Worm (Caenorhabditis elegans) whole organism, young adult: Measurements from ENCODE around the gene sru-22.

ENCODE experiments used
- B0019.2 ChIP-seq: fragments of 200-800 bp; sonication (Bioruptor generic); conservative IDR thresholded peaks from 2 replicates; pipeline ENCODE4 v1.3.6; 2022; ENCODE audit warnings: missing genetic modification reagents, missing genetic modification characterization, missing compliant biosample characterization
- C06A6.2 ChIP-seq: fragments of 200-800 bp; sonication (Bioruptor generic); conservative IDR thresholded peaks from 2 replicates; pipeline ENCODE4 v1.3.6; 2022; ENCODE audit warnings: missing genetic modification characterization, missing compliant biosample characterization
- F23B12.7 ChIP-seq: sonication (generic microtip); optimal IDR thresholded peaks from 2 replicates; lab custom pipeline; 2017; ENCODE audit warnings: missing genetic modification characterization, mild to moderate bottlenecking, missing compliant biosample characterization, antibody characterized with exemption, moderate library complexity; ENCODE audit not compliant: insufficient read depth
- Y53F4B.3 ChIP-seq: fragments of 200-800 bp; sonication (Bioruptor generic); IDR thresholded peaks from 2 replicates; pipeline ENCODE4 v1.3.6; 2022; ENCODE audit warnings: missing genetic modification reagents, missing genetic modification characterization, missing compliant biosample characterization
- Y95B8A.8 ChIP-seq: fragments of 200-800 bp; sonication (Bioruptor generic); IDR thresholded peaks from 2 replicates; pipeline ENCODE4 v1.3.6; 2022; ENCODE audit warnings: missing genetic modification reagents, missing genetic modification characterization, missing compliant biosample characterization
- ceh-27 ChIP-seq: fragments of 200-800 bp; sonication (Bioruptor generic); optimal IDR thresholded peaks from 2 replicates; lab custom pipeline; 2018; ENCODE audit warnings: mild to moderate bottlenecking, missing genetic modification characterization, moderate library complexity, missing compliant biosample characterization
- dpl-1 ChIP-seq: fragments of 150-350 bp; optimal IDR thresholded peaks from 2 replicates; lab custom pipeline; 2014; ENCODE audit warnings: missing biosample characterization, missing genetic modification reagents, missing genetic modification characterization
- efl-1 ChIP-seq: fragments of 150-350 bp; optimal IDR thresholded peaks from 2 replicates; lab custom pipeline; 2014; ENCODE audit warnings: missing biosample characterization, missing genetic modification reagents, missing genetic modification characterization
- gei-17 ChIP-seq: fragments of 200-800 bp; sonication (Bioruptor generic); optimal IDR thresholded peaks from 2 replicates; lab custom pipeline; 2018; ENCODE audit warnings: mild to moderate bottlenecking, missing genetic modification characterization, missing compliant biosample characterization
- lin-26 ChIP-seq: fragments of 200-800 bp; sonication (Bioruptor generic); IDR thresholded peaks from 2 replicates; pipeline ENCODE4 v1.3.6; 2022; ENCODE audit warnings: missing genetic modification reagents, missing genetic modification characterization, missing compliant biosample characterization
- lin-35 ChIP-seq, 3 experiments: fragments of 150-350 bp in 2 of 3; sonication (generic microtip) in 1 of 3; optimal IDR thresholded peaks; 2 replicates each; lab custom pipeline; 2014 to 2018; ENCODE audit warnings: missing biosample characterization in 3 of 3, missing genetic modification characterization in 3 of 3, missing genetic modification reagents in 3 of 3
- lsl-1 ChIP-seq: fragments of 200-800 bp; sonication (Bioruptor generic); optimal IDR thresholded peaks from 2 replicates; lab custom pipeline; 2018; ENCODE audit warnings: mild to moderate bottlenecking, missing genetic modification characterization, moderate library complexity, missing compliant biosample characterization
- nfyb-1 ChIP-seq: fragments of 200-800 bp; sonication (Bioruptor generic); IDR thresholded peaks from 2 replicates; pipeline ENCODE4 v1.3.6; 2022; ENCODE audit warnings: missing genetic modification reagents, missing genetic modification characterization, missing compliant biosample characterization
- nhr-80 ChIP-seq: sonication (generic microtip); optimal IDR thresholded peaks from 2 replicates; lab custom pipeline; 2016; ENCODE audit warnings: missing genetic modification characterization, missing compliant biosample characterization
- ztf-28 ChIP-seq: fragments of 200-800 bp; sonication (Bioruptor generic); IDR thresholded peaks from 2 replicates; pipeline ENCODE4 v1.3.6; 2022; ENCODE audit warnings: missing genetic modification reagents, missing genetic modification characterization, missing compliant biosample characterization
- ztf-6 ChIP-seq: fragments of 200-800 bp; sonication (Bioruptor generic); IDR thresholded peaks from 2 replicates; pipeline ENCODE4 v1.3.6; 2022; ENCODE audit warnings: missing genetic modification reagents, missing genetic modification characterization, missing compliant biosample characterization

sru-22 gene

ce11 chrV:15922979-15923378, 51.8 kb downstream of the sru-22 start, which contains the start of gene F35E8.13:
Gene F35E8.13, plus strand, starts transcription at chrV:15923279.
- no peak for TF ChIP-seq efl-1 (GFP tag; lab: Kevin White, UChicago)
- no peak for TF ChIP-seq Y95B8A.8 (GFP tag; lab: Robert Waterston, UW)
- no peak for TF ChIP-seq C06A6.2 (GFP tag; lab: Robert Waterston, UW)
- no peak for TF ChIP-seq ceh-27 (GFP tag; lab: Kevin White, UChicago)
- no peak for TF ChIP-seq ztf-6 (GFP tag; lab: Robert Waterston, UW)
- TF ChIP-seq Y53F4B.3 (GFP tag; lab: Robert Waterston, UW) = no peak
- TF ChIP-seq dpl-1 (GFP tag; lab: Kevin White, UChicago) = no peak
- no peak for TF ChIP-seq ztf-28 (GFP tag; lab: Robert Waterston, UW)
- no peak for TF ChIP-seq F23B12.7 (tag; lab: Kevin White, UChicago)
- TF ChIP-seq B0019.2 (GFP tag; lab: Robert Waterston, UW) = no peak
- TF ChIP-seq lin-35 (GFP tag; optimal IDR thresholded peaks at IDR 0.05; lab: Kevin White, UChicago) = no peak
- no peak for TF ChIP-seq lsl-1
- TF ChIP-seq nhr-80 = no peak
- no peak for TF ChIP-seq lin-26 (GFP tag; lab: Robert Waterston, UW)
- no peak for TF ChIP-seq nfyb-1
- TF ChIP-seq gei-17 = no peak
